Fruit fly (Drosophila melanogaster) Kc167 (cell line): Measurements from ENCODE around the gene CG43175.

Source experiments
- h ChIP-seq: fragments of >200 bp; optimal IDR thresholded peaks from 3 replicates; lab custom pipeline; 2018; ENCODE audit warnings: missing external identifiers
- insv ChIP-seq: fragments of >200 bp; optimal IDR thresholded peaks from 3 replicates; lab custom pipeline; 2018; ENCODE audit warnings: missing external identifiers
- psq ChIP-seq: fragments of >200 bp; optimal IDR thresholded peaks from 2 replicates; lab custom pipeline; 2017; ENCODE audit warnings: missing external identifiers
- ttk ChIP-seq: sonication (Bioruptor generic); optimal IDR thresholded peaks from 2 replicates; lab custom pipeline; 2017; ENCODE audit warnings: missing external identifiers

DNA sequence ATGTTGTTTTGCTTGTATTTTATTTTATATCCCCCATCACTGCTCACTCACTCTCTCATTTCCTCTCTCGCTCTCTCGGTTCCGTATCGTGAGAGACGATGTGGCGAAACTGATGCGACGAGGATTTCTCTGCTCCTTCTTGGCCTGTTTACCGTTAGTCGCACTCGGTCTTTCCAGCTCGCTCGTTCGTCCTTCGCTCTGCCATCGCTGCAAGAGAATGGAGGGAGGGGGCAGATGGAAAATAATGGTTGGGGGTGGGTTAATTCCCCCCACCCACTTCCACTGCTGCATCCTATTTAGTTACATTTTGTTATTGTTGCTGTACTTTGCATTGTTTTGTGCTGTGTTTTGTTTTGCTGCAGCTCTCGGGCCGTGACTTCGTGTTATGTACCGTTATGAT is 23.4 kb downstream of the CG43175 start:
- TF ChIP-seq h: no peak
- TF ChIP-seq insv (lab: Kevin White, UChicago): no peak
- TF ChIP-seq psq (lab: Kevin White, UChicago): no peak
- no peak for TF ChIP-seq ttk (lab: Kevin White, UChicago)
